Worm (Caenorhabditis elegans): ENCODE measurements around the gene Y45G12B.3.

The Y45G12B.3 gene

ce11 chrV:2734360-2734759 is 38.3 kb upstream of the Y45G12B.3 start, which contains the start of gene srg-57:
Gene srg-57, minus strand, starts transcription at chrV:2734460.
- no peak for TF ChIP-seq F37D6.2 (tag; optimal IDR thresholded peaks at IDR 0.05)
- TF ChIP-seq unc-62 (GFP tag; optimal IDR thresholded peaks at IDR 0.05 in 1 of 2) = peak in 1 of 2 experiments; percentile 55
- TF ChIP-seq unc-62 (tag; optimal IDR thresholded peaks at IDR 0.05) = no peak

DNA sequence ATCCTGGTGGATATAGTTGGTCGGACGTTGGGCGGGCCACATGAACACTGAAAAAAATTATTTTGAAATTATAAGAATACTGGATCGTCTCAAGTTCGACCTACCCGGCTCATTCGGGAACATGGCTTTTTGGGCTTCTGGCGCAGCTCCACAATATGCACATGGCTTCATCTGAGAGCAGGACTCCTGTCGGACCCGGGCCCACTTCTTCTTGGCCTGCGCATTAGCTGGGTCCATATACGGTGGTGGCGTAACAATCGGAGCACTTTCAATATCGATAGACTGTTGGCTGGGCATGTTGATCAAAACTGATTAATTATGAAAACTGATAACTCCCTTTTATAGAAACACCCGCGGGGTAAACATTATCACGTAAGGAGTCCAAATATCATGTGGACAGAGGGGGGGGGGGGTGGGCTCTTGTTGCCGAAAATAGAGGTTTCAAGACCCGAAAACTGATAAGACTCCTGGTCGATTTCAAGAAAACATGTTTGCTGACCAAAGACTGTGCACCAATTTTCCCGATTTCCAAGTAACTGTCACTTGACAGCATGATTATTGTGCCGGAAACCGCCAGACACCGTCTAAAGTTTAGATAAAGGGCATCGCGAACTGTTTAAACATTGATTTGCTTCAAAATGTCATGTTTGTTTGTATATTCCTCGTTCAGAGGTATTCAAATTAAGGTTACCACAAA is 34.9 kb upstream of the Y45G12B.3 start, which contains the start of gene dod-3:
Gene dod-3 (minus strand): TSS at position 315 of the 697 bp plus-strand sequence.
- TF ChIP-seq nhr-10 (tag; optimal IDR thresholded peaks at IDR 0.05) (peak; percentile 2), daf-16 (GFP tag; optimal IDR thresholded peaks at IDR 0.05) (peak in 1 of 2 experiments; percentile 48), daf-16 (tag; optimal IDR thresholded peaks at IDR 0.05) (peak; percentile 92), ama-1 (optimal IDR thresholded peaks at IDR 0.05) (peak; percentile 74), dmd-6 (GFP tag; IDR thresholded peaks at IDR 0.05) (peak; percentile 89), php-3 (GFP tag; IDR thresholded peaks at IDR 0.05) (peak; percentile 21; the same call in 1 of the 2 replicates), nhr-77 (tag; optimal IDR thresholded peaks at IDR 0.05) (peak; percentile 32), lin-1 (GFP tag; IDR thresholded peaks at IDR 0.05) (peak; percentile 78), hif-1 (tag; optimal IDR thresholded peaks at IDR 0.05) (peak in 1 of 2 experiments; percentile 89), mdl-1 (tag; optimal IDR thresholded peaks at IDR 0.05) (no peak), saeg-2 (GFP tag; IDR thresholded peaks at IDR 0.05) (no peak), mxl-2 (GFP tag; conservative IDR thresholded peaks at IDR 0.05) (no peak), mep-1 (tag; optimal IDR thresholded peaks at IDR 0.05) (no peak), nhr-48 (tag; optimal IDR thresholded peaks at IDR 0.05) (peak; percentile 46), dmd-8 (GFP tag; IDR thresholded peaks at IDR 0.05) (no peak), hlh-11 (tag; optimal IDR thresholded peaks at IDR 0.05) (peak; percentile 92), dve-1 (tag; optimal IDR thresholded peaks at IDR 0.05; ENCODE audit: insufficient read depth) (peak; percentile 59), T26A8.4 (GFP tag; IDR thresholded peaks at IDR 0.05) (no peak)

- no peak for TF ChIP-seq dpl-1 (GFP tag; optimal IDR thresholded peaks at IDR 0.05)
- no peak for TF ChIP-seq nhr-76 (tag; optimal IDR thresholded peaks at IDR 0.05)
- TF ChIP-seq tag-97 (GFP tag; IDR thresholded peaks at IDR 0.05) = no peak
- TF ChIP-seq mdt-29 (GFP tag; IDR thresholded peaks at IDR 0.05) = no peak
- TF ChIP-seq lin-15B (tag; optimal IDR thresholded peaks at IDR 0.05) = no peak
- TF ChIP-seq D1046.2 (GFP tag; IDR thresholded peaks at IDR 0.05) = no peak
- no peak for TF ChIP-seq zfp-3 (GFP tag; conservative IDR thresholded peaks at IDR 0.05)
- TF ChIP-seq ctbp-1 (GFP tag; IDR thresholded peaks at IDR 0.05) = no peak
- no peak for TF ChIP-seq daf-16 (GFP tag; optimal IDR thresholded peaks at IDR 0.05)
- no peak for TF ChIP-seq daf-16 (tag; optimal IDR thresholded peaks at IDR 0.05)
- TF ChIP-seq nhr-25 (tag; optimal IDR thresholded peaks at IDR 0.05; ENCODE audit: borderline replicate concordance, insufficient read depth) = no peak
- TF ChIP-seq madf-9 (GFP tag; conservative IDR thresholded peaks at IDR 0.05) = no peak
- TF ChIP-seq pha-4 (GFP tag; IDR thresholded peaks at IDR 0.05) = no peak
- no peak for TF ChIP-seq pha-4 (tag; optimal IDR thresholded peaks at IDR 0.05)
- TF ChIP-seq daf-8 (GFP tag; IDR thresholded peaks at IDR 0.05) = no peak
- no peak for TF ChIP-seq saeg-2 (GFP tag; IDR thresholded peaks at IDR 0.05)
Observed at ce11 chrV:2728236-2728635, 32.2 kb upstream of the Y45G12B.3 start, which contains the start of gene str-33. Gene str-33, plus strand, starts transcription at chrV:2728536.

- TF ChIP-seq ZK337.2 (GFP tag; IDR thresholded peaks at IDR 0.05) (no peak), php-3 (GFP tag; IDR thresholded peaks at IDR 0.05) (no peak), ceh-62 (tag; optimal IDR thresholded peaks at IDR 0.05) (no peak), fkh-10 (GFP tag; optimal IDR thresholded peaks at IDR 0.05) (no peak), skn-1 (tag; optimal IDR thresholded peaks at IDR 0.05) (no peak)
Observed at ce11 chrV:2727101-2727500, 31.0 kb upstream of the Y45G12B.3 start, which contains the start of gene str-13. Gene str-13, minus strand, starts transcription at chrV:2727201.
